Worm (Caenorhabditis elegans): ENCODE data around the gene acl-2.
A peak's percentile ranks its signal among the peaks of the same experiment; 100 is the strongest.

Gene acl-2

ce11 chrV:10023062-10023536, 7.8 kb downstream of the acl-2 start (continued):
- TF ChIP-seq ztf-25 (GFP tag; IDR thresholded peaks at IDR 0.05), result peak; percentile 63; the same call in 1 of the 2 replicates
- TF ChIP-seq madf-8 (GFP tag; conservative IDR thresholded peaks at IDR 0.05), result no peak; the same call in 1 of the 2 replicates
- peak; percentile 55 for TF ChIP-seq tbp1 (GFP tag; optimal IDR thresholded peaks at IDR 0.05)
- no peak for TF ChIP-seq hlh-12 (tag; optimal IDR thresholded peaks at IDR 0.05)
- TF ChIP-seq F49E8.2 (tag; optimal IDR thresholded peaks at IDR 0.05; ENCODE audit: insufficient read depth), result peak; percentile 82
- TF ChIP-seq him-1 (tag; optimal IDR thresholded peaks at IDR 0.05), result no peak
- no peak for TF ChIP-seq dox-1 (GFP tag; IDR thresholded peaks at IDR 0.05)
- TF ChIP-seq nfyb-1 (GFP tag; IDR thresholded peaks at IDR 0.05), result no peak
- TF ChIP-seq ztf-3 (GFP tag; optimal IDR thresholded peaks at IDR 0.05), result no peak
- TF ChIP-seq snpc-1.1 (tag; optimal IDR thresholded peaks at IDR 0.05; ENCODE audit: insufficient read depth), result peak; percentile 78
- no peak for TF ChIP-seq aptf-3 (GFP tag; IDR thresholded peaks at IDR 0.05)
- TF ChIP-seq Y79H2A.3 (GFP tag; conservative IDR thresholded peaks at IDR 0.05), result peak; percentile 98
- TF ChIP-seq nfya-1 (tag; optimal IDR thresholded peaks at IDR 0.05; ENCODE audit: borderline replicate concordance, insufficient read depth), result no peak
- TF ChIP-seq egl-44 (GFP tag; IDR thresholded peaks at IDR 0.05), result no peak
- TF ChIP-seq ztf-18 (tag; optimal IDR thresholded peaks at IDR 0.05), result no peak
- TF ChIP-seq lsl-1 (GFP tag; optimal IDR thresholded peaks at IDR 0.05), result peak; percentile 23
- no peak for TF ChIP-seq madf-10 (tag; optimal IDR thresholded peaks at IDR 0.05)
- no peak for TF ChIP-seq tbx-9 (tag; optimal IDR thresholded peaks at IDR 0.05; ENCODE audit: borderline replicate concordance)
- TF ChIP-seq Y95B8A.8 (GFP tag; IDR thresholded peaks at IDR 0.05), result peak; percentile 97
- TF ChIP-seq B0035.1 (tag; optimal IDR thresholded peaks at IDR 0.05), result no peak
- TF ChIP-seq ekl-4 (GFP tag; IDR thresholded peaks at IDR 0.05), result no peak
- TF ChIP-seq dpff-1 (tag; optimal IDR thresholded peaks at IDR 0.05), result no peak
- TF ChIP-seq die-1 (tag; optimal IDR thresholded peaks at IDR 0.05), result no peak
- TF ChIP-seq sptf-2 (GFP tag; optimal IDR thresholded peaks at IDR 0.05), result no peak
- no peak for TF ChIP-seq bed-1 (GFP tag; IDR thresholded peaks at IDR 0.05)
- peak; percentile 46; the same call in 1 of the 2 replicates for TF ChIP-seq B0336.3 (GFP tag; IDR thresholded peaks at IDR 0.05)
- no peak for TF ChIP-seq B0261.1 (tag; optimal IDR thresholded peaks at IDR 0.05)
- TF ChIP-seq sdz-38 (tag; optimal IDR thresholded peaks at IDR 0.05), result no peak
- no peak for TF ChIP-seq attf-5 (GFP tag; optimal IDR thresholded peaks at IDR 0.05)
- TF ChIP-seq nfya-2 (GFP tag; IDR thresholded peaks at IDR 0.05), result no peak
- no peak for TF ChIP-seq lag-1 (GFP tag; IDR thresholded peaks at IDR 0.05)
- TF ChIP-seq unc-130 (GFP tag; optimal IDR thresholded peaks at IDR 0.05), result peak; percentile 97
- TF ChIP-seq ets-4 (GFP tag; optimal IDR thresholded peaks at IDR 0.05), result no peak
- TF ChIP-seq let-526 (GFP tag; IDR thresholded peaks at IDR 0.05), result no peak
- no peak for TF ChIP-seq athp-1 (tag; optimal IDR thresholded peaks at IDR 0.05)
- no peak for TF ChIP-seq nhr-90 (tag; optimal IDR thresholded peaks at IDR 0.05)
- no peak for TF ChIP-seq ceh-40 (GFP tag; IDR thresholded peaks at IDR 0.05)
- no peak for TF ChIP-seq sea-2 (GFP tag; IDR thresholded peaks at IDR 0.05)
- TF ChIP-seq Y53F4B.3 (GFP tag; IDR thresholded peaks at IDR 0.05), result 0 out of 2 replicates have a peak, but pooled peaks have one; percentile 37

DNA sequence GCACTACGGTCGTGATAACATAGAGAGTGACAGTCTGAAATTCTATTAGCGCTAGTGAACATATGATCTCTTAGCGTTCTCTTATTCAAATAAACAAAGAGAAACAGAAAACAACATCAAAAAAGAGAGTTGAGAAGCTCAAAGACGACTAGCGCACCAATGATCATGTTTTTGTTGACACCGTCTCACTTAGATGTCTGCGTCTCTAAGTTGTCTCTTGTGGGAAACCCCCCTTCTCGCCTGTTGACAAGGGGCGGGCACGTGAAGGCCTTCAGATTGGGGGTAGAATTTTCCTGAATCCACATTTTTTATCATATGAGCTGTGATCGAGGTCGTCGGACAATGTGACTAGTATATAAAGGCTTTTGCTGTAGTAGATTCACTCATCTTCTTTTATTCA, 11.0 kb downstream of the acl-2 start:
- TF ChIP-seq gei-17 (GFP tag; optimal IDR thresholded peaks at IDR 0.05), result no peak
- no peak for TF ChIP-seq B0261.1 (tag; optimal IDR thresholded peaks at IDR 0.05)
- TF ChIP-seq dox-1 (GFP tag; IDR thresholded peaks at IDR 0.05), result no peak
- TF ChIP-seq him-1 (tag; optimal IDR thresholded peaks at IDR 0.05), result no peak
- TF ChIP-seq nfyb-1 (GFP tag; IDR thresholded peaks at IDR 0.05), result no peak
- no peak for TF ChIP-seq attf-5 (GFP tag; optimal IDR thresholded peaks at IDR 0.05)
- no peak for TF ChIP-seq atf-7 (tag; optimal IDR thresholded peaks at IDR 0.05)
- TF ChIP-seq nfya-1 (tag; optimal IDR thresholded peaks at IDR 0.05; ENCODE audit: borderline replicate concordance, insufficient read depth), result no peak
- TF ChIP-seq ztf-3 (GFP tag; optimal IDR thresholded peaks at IDR 0.05), result no peak
- no peak for TF ChIP-seq lsl-1 (GFP tag; optimal IDR thresholded peaks at IDR 0.05)
- no peak for TF ChIP-seq sea-2 (GFP tag; IDR thresholded peaks at IDR 0.05)
- TF ChIP-seq mxl-1 (tag; optimal IDR thresholded peaks at IDR 0.05), result no peak
- TF ChIP-seq F37B4.10 (GFP tag; IDR thresholded peaks at IDR 0.05), result no peak
- peak; percentile 27; the same call in 1 of the 2 replicates for TF ChIP-seq hsf-1 (GFP tag; IDR thresholded peaks at IDR 0.05)
- no peak for TF ChIP-seq F23B12.7 (tag; optimal IDR thresholded peaks at IDR 0.05; ENCODE audit: insufficient read depth)
- no peak; the same call in 1 of the 2 replicates for TF ChIP-seq Y53G8AR.9 (GFP tag; conservative IDR thresholded peaks at IDR 0.05)
- no peak for TF ChIP-seq ama-1 (optimal IDR thresholded peaks at IDR 0.05)
- peak in 1 of 2 experiments; percentile 64 for TF ChIP-seq ama-1 (GFP tag; optimal IDR thresholded peaks at IDR 0.05)
- no peak for TF ChIP-seq ztf-18 (tag; optimal IDR thresholded peaks at IDR 0.05)
- no peak for TF ChIP-seq somi-1 (GFP tag; optimal IDR thresholded peaks at IDR 0.05)
